Fruit fly (Drosophila melanogaster): ENCODE data around the gene Atg101.
A peak's percentile ranks its signal among the peaks of the same experiment; 100 is the strongest.

Gene Atg101

DNA sequence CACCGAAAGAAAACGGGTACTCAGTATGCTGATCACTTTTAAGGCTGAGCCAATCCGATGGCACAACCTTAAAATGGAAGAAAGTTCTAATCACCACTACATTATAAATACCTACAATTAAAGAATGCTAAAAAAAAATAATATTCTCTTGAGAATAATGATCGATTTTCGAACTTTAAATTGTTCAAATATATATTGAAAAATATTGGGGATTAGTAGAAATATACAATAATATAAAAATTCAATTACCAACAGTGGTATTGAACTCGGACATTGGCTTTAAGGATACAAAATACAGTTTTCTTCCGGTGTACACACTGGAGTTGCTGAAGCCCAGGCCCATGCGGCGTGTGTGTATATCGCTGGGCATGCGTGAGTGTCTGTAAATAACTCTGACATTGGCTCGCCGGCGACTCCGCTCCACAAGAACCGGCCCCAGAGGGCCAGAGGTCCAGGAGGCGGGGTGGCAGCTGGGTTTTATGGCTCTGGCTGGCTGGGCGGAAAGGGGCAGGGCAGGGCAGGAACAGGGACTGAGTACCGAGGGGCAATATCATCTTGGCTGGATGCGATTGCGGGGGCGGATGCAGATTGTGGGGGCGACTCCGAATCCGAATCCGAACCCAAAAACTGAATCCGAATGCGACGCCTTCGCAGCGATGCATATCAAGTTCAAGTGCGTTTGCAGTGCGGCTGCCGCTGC lies 15.5 kb upstream of the Atg101 start:
- TF ChIP-seq pad (GFP tag; optimal IDR thresholded peaks at IDR 0.05) (no peak), bab1 (GFP tag; optimal IDR thresholded peaks at IDR 0.05) (no peak), CG12768 (GFP tag; optimal IDR thresholded peaks at IDR 0.05) (no peak), Hr96 (GFP tag; optimal IDR thresholded peaks at IDR 0.05) (no peak), CG33017 (tag; optimal IDR thresholded peaks at IDR 0.05) (no peak), cic (GFP tag; optimal IDR thresholded peaks at IDR 0.05) (no peak), Crg-1 (GFP tag; optimal IDR thresholded peaks at IDR 0.05) (no peak), CG5204 (GFP tag; optimal IDR thresholded peaks at IDR 0.05) (no peak), kay (GFP tag; ENCODE audit: borderline replicate concordance) (no peak), CG11617 (GFP tag; optimal IDR thresholded peaks at IDR 0.05) (no peak), Mnt (GFP tag; optimal IDR thresholded peaks at IDR 0.05) (no peak)

DNA sequence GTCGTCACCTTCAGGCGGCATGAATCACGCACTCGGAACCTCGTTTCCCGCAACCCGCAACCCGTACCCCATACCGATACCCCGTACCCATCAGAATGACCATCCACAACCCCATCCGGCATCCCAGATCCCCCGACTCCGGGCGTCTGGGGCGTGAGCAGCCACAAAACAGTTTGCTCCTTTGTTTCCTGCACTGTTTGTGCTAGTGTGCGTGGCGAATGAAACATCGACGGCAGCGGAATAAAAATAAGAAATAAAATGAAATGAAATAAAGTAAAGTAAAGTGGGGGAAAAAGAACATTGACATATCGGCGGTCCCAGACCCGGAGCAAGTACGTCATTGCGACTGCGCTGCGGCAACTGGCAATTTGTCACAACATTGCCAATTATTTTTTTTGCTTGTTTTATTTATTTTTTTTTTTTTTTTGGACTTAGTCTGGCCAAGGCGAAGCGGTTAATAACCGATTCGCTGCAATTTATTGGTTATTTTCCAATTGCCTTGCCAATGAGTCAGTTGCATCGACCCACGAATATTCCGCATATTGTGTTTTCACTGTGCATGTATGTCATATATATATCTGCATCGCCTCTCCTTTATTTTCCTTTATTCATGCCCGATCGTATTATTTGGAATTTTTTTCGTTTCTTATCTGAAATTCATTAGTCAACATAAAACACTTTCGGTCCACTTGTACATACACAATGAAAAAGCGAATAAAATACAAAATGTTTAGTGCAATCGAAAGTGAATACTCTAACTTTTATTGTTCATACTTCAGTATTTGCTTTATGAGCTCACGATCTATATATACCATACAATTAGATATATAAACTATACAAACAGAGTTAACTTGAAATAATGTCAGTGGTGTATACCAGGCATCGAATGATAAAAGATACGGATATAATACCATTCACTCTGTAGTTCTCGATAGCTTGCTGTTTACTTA lies 14.2 kb upstream of the Atg101 start:
- peak; percentile 11 for TF ChIP-seq CG11617 (GFP tag; optimal IDR thresholded peaks at IDR 0.05)
- TF ChIP-seq tj (GFP tag; optimal IDR thresholded peaks at IDR 0.05), result peak; percentile 79
- TF ChIP-seq cnc (optimal IDR thresholded peaks at IDR 0.05), result no peak
- TF ChIP-seq pad (GFP tag; optimal IDR thresholded peaks at IDR 0.05), result no peak

DNA sequence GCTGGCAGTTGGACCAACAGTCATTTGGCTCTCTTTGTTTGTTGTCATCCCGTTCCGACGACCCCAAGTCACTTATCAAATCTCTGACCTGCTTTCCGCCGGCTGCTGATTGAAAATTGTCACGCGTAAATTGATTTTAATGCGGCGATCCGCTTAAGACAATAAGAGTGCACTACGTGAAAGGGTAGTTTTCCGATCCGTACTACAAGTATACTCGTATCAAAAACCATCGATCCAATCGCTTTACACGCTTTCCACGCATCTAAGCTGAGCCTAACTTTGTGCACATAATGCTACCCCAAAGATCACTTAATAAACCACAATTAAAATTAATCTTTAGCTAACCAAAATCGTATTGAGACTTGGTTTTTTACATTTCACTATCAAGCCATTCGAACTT lies 11.8 kb upstream of the Atg101 start:
- TF ChIP-seq CG11617 (GFP tag; optimal IDR thresholded peaks at IDR 0.05) (no peak), toe (GFP tag; optimal IDR thresholded peaks at IDR 0.05) (no peak), cic (GFP tag; optimal IDR thresholded peaks at IDR 0.05) (no peak), bab1 (GFP tag; optimal IDR thresholded peaks at IDR 0.05) (no peak), ovo (GFP tag; optimal IDR thresholded peaks at IDR 0.05) (no peak), tj (GFP tag; optimal IDR thresholded peaks at IDR 0.05) (no peak), pad (GFP tag; optimal IDR thresholded peaks at IDR 0.05) (no peak), Clk (GFP tag; optimal IDR thresholded peaks at IDR 0.05) (no peak), cnc (optimal IDR thresholded peaks at IDR 0.05) (no peak), CG7045 (GFP tag; optimal IDR thresholded peaks at IDR 0.05) (no peak), CG12768 (GFP tag; optimal IDR thresholded peaks at IDR 0.05) (no peak), CG33017 (tag; optimal IDR thresholded peaks at IDR 0.05) (no peak), CG14711 (tag; optimal IDR thresholded peaks at IDR 0.05) (no peak), kay (GFP tag; ENCODE audit: borderline replicate concordance) (no peak), CG1620 (GFP tag; optimal IDR thresholded peaks at IDR 0.05) (no peak), Crg-1 (GFP tag; optimal IDR thresholded peaks at IDR 0.05) (no peak), CG7101 (tag; optimal IDR thresholded peaks at IDR 0.05) (no peak)

DNA sequence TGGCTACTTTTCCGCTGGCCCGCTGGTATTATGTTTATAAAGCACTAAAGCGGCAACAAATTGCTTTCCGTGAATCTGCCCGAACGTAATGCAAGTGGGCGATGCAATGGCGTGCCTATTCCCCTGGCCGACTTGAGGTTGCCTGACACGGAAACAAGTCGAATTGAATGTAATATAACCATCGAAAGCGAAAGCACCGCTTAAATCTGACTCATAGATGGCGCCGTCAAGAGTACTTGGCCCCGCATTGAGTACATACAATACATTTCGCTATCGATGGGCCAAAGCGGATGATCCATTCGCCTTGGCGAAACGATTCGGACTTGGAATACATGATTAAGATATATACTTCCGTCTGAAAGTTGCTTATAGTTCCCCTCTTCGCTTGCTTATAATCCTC lies 11.2 kb upstream of the Atg101 start:
- TF ChIP-seq Clk (GFP tag; optimal IDR thresholded peaks at IDR 0.05), result no peak
- peak; percentile 23 for TF ChIP-seq tj (GFP tag; optimal IDR thresholded peaks at IDR 0.05)

DNA sequence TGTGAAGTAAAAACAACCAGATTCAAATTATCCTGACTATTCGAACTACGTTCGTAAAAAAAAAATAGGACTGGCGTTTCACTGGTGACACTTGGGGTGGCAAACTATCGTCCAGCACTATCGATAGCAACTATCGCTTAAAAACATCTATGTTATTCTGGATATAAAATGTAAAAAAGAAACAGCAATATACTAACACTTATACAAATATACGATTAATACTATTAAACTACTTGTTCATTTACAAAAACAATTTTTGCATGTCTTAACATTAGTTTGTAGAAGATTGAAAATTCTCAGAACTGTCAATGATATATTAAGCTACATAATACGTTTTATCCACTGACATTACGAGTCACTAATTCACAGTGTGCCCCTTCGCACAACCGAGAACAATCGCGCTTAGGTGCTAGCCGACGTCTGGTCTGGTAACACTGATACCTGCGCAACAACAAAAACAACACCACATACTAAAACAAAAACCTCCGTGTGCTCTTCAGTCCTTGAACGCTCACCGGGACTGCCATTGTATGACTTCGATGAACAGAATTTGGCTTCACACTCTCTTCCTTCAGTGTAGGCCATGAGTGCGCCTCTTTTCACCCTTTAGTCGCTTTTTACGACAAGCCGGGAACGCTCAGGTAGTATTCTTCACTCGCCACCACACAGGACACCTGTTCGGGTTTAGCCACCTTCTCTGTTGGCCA lies 7.9 kb upstream of the Atg101 start, which contains the start of gene CG18259:
TSS of gene CG18259 (minus strand) at position 78 of the 707 bp plus-strand sequence.
- peak; percentile 11 for TF ChIP-seq CG11617 (GFP tag; optimal IDR thresholded peaks at IDR 0.05)
- TF ChIP-seq cnc (optimal IDR thresholded peaks at IDR 0.05), result no peak
- no peak for TF ChIP-seq Clk (GFP tag; optimal IDR thresholded peaks at IDR 0.05)
- TF ChIP-seq Crg-1 (GFP tag; optimal IDR thresholded peaks at IDR 0.05), result no peak
- no peak for TF ChIP-seq CG12768 (GFP tag; optimal IDR thresholded peaks at IDR 0.05)
- TF ChIP-seq Hr96 (GFP tag; optimal IDR thresholded peaks at IDR 0.05), result peak; percentile 30
- TF ChIP-seq CG1620 (GFP tag; optimal IDR thresholded peaks at IDR 0.05), result peak; percentile 10
- no peak for TF ChIP-seq pad (GFP tag; optimal IDR thresholded peaks at IDR 0.05)
- TF ChIP-seq toe (GFP tag; optimal IDR thresholded peaks at IDR 0.05), result peak; percentile 44
- TF ChIP-seq CG7045 (GFP tag; optimal IDR thresholded peaks at IDR 0.05), result no peak
- TF ChIP-seq Mnt (GFP tag; optimal IDR thresholded peaks at IDR 0.05), result no peak
- TF ChIP-seq CG7101 (tag; optimal IDR thresholded peaks at IDR 0.05), result no peak
- TF ChIP-seq cic (GFP tag; optimal IDR thresholded peaks at IDR 0.05), result no peak
- peak; percentile 19 for TF ChIP-seq tj (GFP tag; optimal IDR thresholded peaks at IDR 0.05)
- TF ChIP-seq CG14711 (tag; optimal IDR thresholded peaks at IDR 0.05), result no peak
- TF ChIP-seq kay (GFP tag; ENCODE audit: borderline replicate concordance), result no peak
- TF ChIP-seq ovo (GFP tag; optimal IDR thresholded peaks at IDR 0.05), result no peak
- TF ChIP-seq bab1 (GFP tag; optimal IDR thresholded peaks at IDR 0.05), result no peak
- no peak for TF ChIP-seq CG33017 (tag; optimal IDR thresholded peaks at IDR 0.05)
- TF ChIP-seq CG5204 (GFP tag; optimal IDR thresholded peaks at IDR 0.05), result peak; percentile 1

All from whole organism, adult.